Fruit fly (Drosophila melanogaster) whole organism, embryonic: Measurements from ENCODE around the gene CG15408.
A peak's percentile ranks its signal among the peaks of the same experiment; 100 is the strongest.

Experiments
- ATbp ChIP-seq: fragments of 200-800 bp; sonication (Bioruptor generic); optimal IDR thresholded peaks from 2 replicates; lab custom pipeline; 2017; ENCODE audit warnings: missing biosample characterization, mild to moderate bottlenecking, missing genetic modification characterization, missing genetic modification reagents
- Asciz ChIP-seq: fragments of 200-800 bp; sonication (Bioruptor generic); optimal IDR thresholded peaks from 2 replicates; lab custom pipeline; 2017; ENCODE audit warnings: missing biosample characterization, mild to moderate bottlenecking, missing genetic modification characterization, missing genetic modification reagents
- Atf6 ChIP-seq: fragments of 200-800 bp; sonication (Bioruptor generic); IDR thresholded peaks from 2 replicates; pipeline ENCODE4 v1.3.6; 2022; ENCODE audit warnings: missing biosample characterization, missing genetic modification characterization
- CG10654 ChIP-seq: fragments of 200-800 bp; sonication (Bioruptor generic); optimal IDR thresholded peaks from 2 replicates; lab custom pipeline; 2016; ENCODE audit warnings: missing biosample characterization, missing genetic modification characterization
- CG11247 ChIP-seq: fragments of 200-800 bp; sonication (Bioruptor generic); IDR thresholded peaks from 2 replicates; pipeline ENCODE4 v1.3.6; 2022; ENCODE audit warnings: missing biosample characterization, missing genetic modification characterization
- CG11504 ChIP-seq: fragments of 200-800 bp; sonication (Bioruptor generic); optimal IDR thresholded peaks from 3 replicates; lab custom pipeline; 2019; ENCODE audit warnings: missing biosample characterization, mild to moderate bottlenecking, missing genetic modification characterization, moderate library complexity
- CG11695 ChIP-seq: fragments of 200-800 bp; sonication (Bioruptor generic); IDR thresholded peaks from 3 replicates; pipeline ENCODE4 v1.3.6; 2022; ENCODE audit warnings: missing biosample characterization, missing genetic modification characterization
- CG14050 ChIP-seq: fragments of 200-800 bp; sonication (Bioruptor generic); IDR thresholded peaks from 3 replicates; pipeline ENCODE4 v1.3.6; 2022; ENCODE audit warnings: missing biosample characterization, missing genetic modification characterization
- CG14667 ChIP-seq: fragments of 200-800 bp; sonication (Bioruptor generic); IDR thresholded peaks from 2 replicates; pipeline ENCODE4 v1.3.6; 2022; ENCODE audit warnings: missing biosample characterization, missing genetic modification characterization
- CG15011 ChIP-seq: fragments of 200-800 bp; sonication (Bioruptor generic); optimal IDR thresholded peaks from 3 replicates; lab custom pipeline; 2018; ENCODE audit warnings: missing biosample characterization, mild to moderate bottlenecking, missing genetic modification characterization
- CG15601 ChIP-seq: fragments of 200-800 bp; sonication (Bioruptor generic); optimal IDR thresholded peaks from 3 replicates; lab custom pipeline; 2019; ENCODE audit warnings: missing biosample characterization, mild to moderate bottlenecking, missing genetic modification characterization, moderate library complexity
- CG17359 ChIP-seq: fragments of 200-800 bp; sonication (Bioruptor generic); optimal IDR thresholded peaks from 3 replicates; lab custom pipeline; 2018; ENCODE audit warnings: missing biosample characterization, mild to moderate bottlenecking, missing genetic modification characterization, moderate library complexity
- CG17802 ChIP-seq: fragments of 200-800 bp; sonication (Bioruptor generic); optimal IDR thresholded peaks from 2 replicates; lab custom pipeline; 2018; ENCODE audit warnings: missing biosample characterization, mild to moderate bottlenecking, missing genetic modification characterization, moderate library complexity
- CG2875 ChIP-seq: fragments of 200-800 bp; sonication (Bioruptor generic); optimal IDR thresholded peaks from 2 replicates; lab custom pipeline; 2017; ENCODE audit warnings: missing biosample characterization, mild to moderate bottlenecking, missing genetic modification characterization, missing genetic modification reagents
- CG3065 ChIP-seq: fragments of 200-800 bp; sonication (Bioruptor generic); optimal IDR thresholded peaks from 2 replicates; lab custom pipeline; 2016; ENCODE audit warnings: missing biosample characterization, missing genetic modification characterization
- CG32772 ChIP-seq: fragments of 200-800 bp; sonication (Bioruptor generic); IDR thresholded peaks from 2 replicates; pipeline ENCODE4 v1.3.6; 2022; ENCODE audit warnings: missing biosample characterization, missing genetic modification characterization
- CG34224 ChIP-seq: fragments of 200-800 bp; sonication (Bioruptor generic); IDR thresholded peaks from 3 replicates; pipeline ENCODE4 v1.3.6; 2022; ENCODE audit warnings: missing biosample characterization, missing genetic modification characterization; ENCODE audit not compliant: partially characterized antibody
- CG4404 ChIP-seq: fragments of 200-800 bp; sonication (Bioruptor generic); IDR thresholded peaks from 2 replicates; pipeline ENCODE4 v1.3.6; 2022; ENCODE audit warnings: missing biosample characterization, missing genetic modification characterization
- CG4707 ChIP-seq: fragments of 200-800 bp; sonication (Bioruptor generic); optimal IDR thresholded peaks from 2 replicates; lab custom pipeline; 2018; ENCODE audit warnings: missing biosample characterization, mild to moderate bottlenecking, missing genetic modification characterization, moderate library complexity
- CG6175 ChIP-seq: fragments of 200-800 bp; sonication (Bioruptor generic); IDR thresholded peaks from 3 replicates; pipeline ENCODE4 v1.3.6; 2022; ENCODE audit warnings: missing biosample characterization, missing genetic modification characterization
- CG6689 ChIP-seq: fragments of 200-800 bp; sonication (Bioruptor generic); IDR thresholded peaks from 2 replicates; pipeline ENCODE4 v1.3.6; 2022; ENCODE audit warnings: missing biosample characterization, missing genetic modification characterization
- CG8924 ChIP-seq: fragments of 200-800 bp; optimal IDR thresholded peaks from 3 replicates; lab custom pipeline; 2019; ENCODE audit warnings: missing biosample characterization, mild to moderate bottlenecking, missing genetic modification characterization, moderate library complexity
- CG9609 ChIP-seq: fragments of 200-800 bp; sonication (Bioruptor generic); optimal IDR thresholded peaks from 3 replicates; lab custom pipeline; 2016; ENCODE audit warnings: missing biosample characterization, missing genetic modification characterization
- CkIIα-i1 ChIP-seq: fragments of 200-800 bp; sonication (Bioruptor generic); IDR thresholded peaks from 2 replicates; pipeline ENCODE4 v1.3.6; 2022; ENCODE audit warnings: missing biosample characterization, missing genetic modification characterization
- Deaf1 ChIP-seq: fragments of 200-800 bp; optimal IDR thresholded peaks from 3 replicates; lab custom pipeline; 2019; ENCODE audit warnings: missing biosample characterization, mild to moderate bottlenecking, missing genetic modification characterization, moderate library complexity
- Doc3 ChIP-seq: fragments of 200-800 bp; sonication (Bioruptor generic); IDR thresholded peaks from 3 replicates; pipeline ENCODE4 v1.3.6; 2022; ENCODE audit warnings: missing biosample characterization, missing genetic modification characterization; ENCODE audit not compliant: partially characterized antibody
- Hmx ChIP-seq: fragments of 200-800 bp; sonication (Bioruptor generic); optimal IDR thresholded peaks from 2 replicates; lab custom pipeline; 2016; ENCODE audit warnings: missing biosample characterization, missing genetic modification characterization
- Hr3 ChIP-seq: fragments of 200-800 bp; sonication (Bioruptor generic); optimal IDR thresholded peaks from 3 replicates; lab custom pipeline; 2016; ENCODE audit warnings: missing biosample characterization, missing genetic modification characterization
- Hr78 ChIP-seq, 2 experiments: fragments of 200-800 bp in 1 of 2; fragments of >200 bp in 1 of 2; sonication (Bioruptor generic) in 1 of 2; optimal IDR thresholded peaks; 2 replicates each; lab custom pipeline; 2017 to 2019; ENCODE audit warnings: missing biosample characterization in 2 of 2, missing genetic modification characterization in 2 of 2, mild to moderate bottlenecking in 1 of 2, moderate library complexity in 1 of 2
- Nf-YC ChIP-seq: fragments of 200-800 bp; optimal IDR thresholded peaks from 3 replicates; lab custom pipeline; 2019; ENCODE audit warnings: missing biosample characterization, mild to moderate bottlenecking, missing genetic modification characterization, moderate library complexity
- Sin3A ChIP-seq: fragments of >200 bp; optimal IDR thresholded peaks from 2 replicates; lab custom pipeline; 2018
- Ssrp ChIP-seq: fragments of 200-800 bp; sonication (Bioruptor generic); optimal IDR thresholded peaks from 2 replicates; lab custom pipeline; 2018; ENCODE audit warnings: missing biosample characterization, mild to moderate bottlenecking, missing genetic modification characterization, moderate library complexity
- Trl ChIP-seq, 3 experiments: fragments of >200 bp in 2 of 3; fragments of 200-800 bp in 1 of 3; sonication (Bioruptor generic) in 1 of 3; optimal IDR thresholded peaks; 2 replicates in 1 of 3; 3 replicates in 2 of 3; lab custom pipeline; 2016 to 2017; ENCODE audit warnings: missing biosample characterization in 1 of 3, missing genetic modification characterization in 1 of 3
- croc ChIP-seq: fragments of 200-800 bp; sonication (Bioruptor generic); conservative IDR thresholded peaks from 3 replicates; pipeline ENCODE4 v1.3.6; 2022; ENCODE audit warnings: missing biosample characterization, missing genetic modification characterization
- emc ChIP-seq: fragments of 200-800 bp; sonication (Bioruptor generic); optimal IDR thresholded peaks from 2 replicates; lab custom pipeline; 2016; ENCODE audit warnings: missing biosample characterization, missing genetic modification characterization
- ewg ChIP-seq: fragments of 200-800 bp; sonication (Bioruptor generic); optimal IDR thresholded peaks from 3 replicates; lab custom pipeline; 2017; ENCODE audit warnings: mild to moderate bottlenecking, missing biosample characterization, missing genetic modification reagents, missing genetic modification characterization
- gem ChIP-seq: fragments of 200-800 bp; sonication (Bioruptor generic); optimal IDR thresholded peaks from 2 replicates; lab custom pipeline; 2019; ENCODE audit warnings: missing biosample characterization, mild to moderate bottlenecking, missing genetic modification characterization, moderate library complexity
- hb ChIP-seq: fragments of 200-800 bp; sonication (Bioruptor generic); IDR thresholded peaks from 3 replicates; pipeline ENCODE4 v1.3.6; 2022; ENCODE audit warnings: missing biosample characterization, missing genetic modification characterization; ENCODE audit not compliant: partially characterized antibody
- jumu ChIP-seq: fragments of 200-800 bp; sonication (Bioruptor generic); optimal IDR thresholded peaks from 3 replicates; lab custom pipeline; 2016; ENCODE audit warnings: missing biosample characterization, missing genetic modification characterization
- maf-S ChIP-seq: fragments of 200-800 bp; sonication (Bioruptor generic); optimal IDR thresholded peaks from 2 replicates; lab custom pipeline; 2016; ENCODE audit warnings: missing biosample characterization, missing genetic modification characterization
- org-1 ChIP-seq: fragments of 200-800 bp; sonication (Bioruptor generic); optimal IDR thresholded peaks from 2 replicates; lab custom pipeline; 2017; ENCODE audit warnings: missing biosample characterization, missing genetic modification characterization
- salm ChIP-seq: fragments of 200-800 bp; sonication (Bioruptor generic); optimal IDR thresholded peaks from 2 replicates; lab custom pipeline; 2018; ENCODE audit warnings: missing biosample characterization, mild to moderate bottlenecking, missing genetic modification characterization
- sim ChIP-seq: fragments of 200-800 bp; sonication (Bioruptor generic); IDR thresholded peaks from 2 replicates; pipeline ENCODE4 v1.3.6; 2022; ENCODE audit warnings: missing biosample characterization, missing genetic modification characterization
- sima ChIP-seq: fragments of 200-800 bp; sonication (Bioruptor generic); optimal IDR thresholded peaks from 2 replicates; lab custom pipeline; 2016; ENCODE audit warnings: missing biosample characterization, missing genetic modification characterization
- tna ChIP-seq: fragments of 200-800 bp; sonication (Bioruptor generic); IDR thresholded peaks from 2 replicates; pipeline ENCODE4 v1.3.6; 2022; ENCODE audit warnings: missing biosample characterization, missing genetic modification characterization; ENCODE audit not compliant: partially characterized antibody
- trem ChIP-seq: fragments of 200-800 bp; optimal IDR thresholded peaks from 3 replicates; lab custom pipeline; 2019; ENCODE audit warnings: missing biosample characterization, mild to moderate bottlenecking, missing genetic modification characterization, moderate library complexity
- tx ChIP-seq: fragments of 200-800 bp; sonication (Bioruptor generic); optimal IDR thresholded peaks from 2 replicates; lab custom pipeline; 2016; ENCODE audit warnings: missing biosample characterization, missing genetic modification characterization
- wek ChIP-seq: fragments of 200-800 bp; sonication (Bioruptor generic); optimal IDR thresholded peaks from 3 replicates; lab custom pipeline; 2018; ENCODE audit warnings: missing biosample characterization, mild to moderate bottlenecking, missing genetic modification characterization, moderate library complexity
- zfh1 ChIP-seq: fragments of 200-800 bp; sonication (Bioruptor generic); IDR thresholded peaks from 3 replicates; pipeline ENCODE4 v1.3.6; 2022; ENCODE audit warnings: missing biosample characterization, missing genetic modification characterization

The CG15408 gene

dm6 chr2L:3338566-3339215 lies 6.1 kb downstream of the CG15408 start (continued):
- TF ChIP-seq CG17802 (tag; lab: Kevin White, UChicago): peak; percentile 78
- no peak for TF ChIP-seq CG15011 (GFP tag; lab: Kevin White, UChicago)
- TF ChIP-seq Hr3 (GFP tag; lab: Kevin White, UChicago): peak; percentile 87
- TF ChIP-seq CG6175: no peak
- TF ChIP-seq croc (GFP tag; lab: Robert Waterston, UW): peak; percentile 91
- TF ChIP-seq CG15601 (tag; lab: Kevin White, UChicago): peak; percentile 74
- TF ChIP-seq gem (tag; lab: Kevin White, UChicago): peak; percentile 91
- peak; percentile 72 for TF ChIP-seq CG14667 (GFP tag; lab: Robert Waterston, UW)
- TF ChIP-seq Sin3A (lab: Kevin White, UChicago): no peak
- peak; percentile 78 for TF ChIP-seq Ssrp
- TF ChIP-seq CG11247: peak; percentile 62
- TF ChIP-seq CG4707 (GFP tag; lab: Kevin White, UChicago): peak; percentile 32
- TF ChIP-seq emc (GFP tag; lab: Kevin White, UChicago): no peak
- peak; percentile 91 for TF ChIP-seq CG32772 (GFP tag; lab: Robert Waterston, UW)
- TF ChIP-seq hb (GFP tag; lab: Robert Waterston, UW): no peak
- TF ChIP-seq CG3065 (GFP tag; lab: Kevin White, UChicago): peak; percentile 61
- TF ChIP-seq CG10654 (GFP tag; lab: Kevin White, UChicago): peak; percentile 80
- TF ChIP-seq sim (GFP tag; lab: Robert Waterston, UW): peak; percentile 68
- TF ChIP-seq CG4404 (GFP tag; lab: Robert Waterston, UW): peak; percentile 52
- TF ChIP-seq CG11504 (tag; lab: Kevin White, UChicago): no peak
- no peak for TF ChIP-seq CG34224 (GFP tag; lab: Robert Waterston, UW)
- peak; percentile 35 for TF ChIP-seq sima
- TF ChIP-seq maf-S (GFP tag; lab: Kevin White, UChicago): peak; percentile 52
- TF ChIP-seq CG17359 (tag; lab: Kevin White, UChicago): peak; percentile 80
- TF ChIP-seq CG6689 (GFP tag; lab: Robert Waterston, UW): peak; percentile 85
- no peak for TF ChIP-seq Nf-YC (tag; lab: Kevin White, UChicago)
- TF ChIP-seq ewg (GFP tag; lab: Kevin White, UChicago): peak; percentile 89
- TF ChIP-seq CG9609 (GFP tag; lab: Kevin White, UChicago): peak; percentile 87
- peak; percentile 18; the same call in 1 of the 3 replicates for TF ChIP-seq CG14050 (GFP tag; lab: Robert Waterston, UW)
- TF ChIP-seq Hmx (GFP tag; lab: Kevin White, UChicago): no peak
- TF ChIP-seq CG8924: peak; percentile 85
- TF ChIP-seq tx: peak; percentile 74
- peak; percentile 57; the same call in 1 of the 3 replicates for TF ChIP-seq CG11695 (GFP tag; lab: Robert Waterston, UW)
- TF ChIP-seq Trl (optimal IDR thresholded peaks at IDR 0.05; lab: Kevin White, UChicago): peak in 1 of 2 experiments; percentile 1
- peak; percentile 83 for TF ChIP-seq Trl (GFP tag; optimal IDR thresholded peaks at IDR 0.05; lab: Kevin White, UChicago)
- no peak for TF ChIP-seq wek (GFP tag; lab: Kevin White, UChicago)
- TF ChIP-seq Asciz (GFP tag; lab: Kevin White, UChicago): peak; percentile 77
- no peak for TF ChIP-seq Atf6 (GFP tag; lab: Robert Waterston, UW)
- TF ChIP-seq zfh1: peak; percentile 87
- peak; percentile 73 for TF ChIP-seq org-1 (GFP tag; lab: Kevin White, UChicago)
- no peak for TF ChIP-seq Deaf1 (tag; lab: Kevin White, UChicago)
- no peak for TF ChIP-seq salm (tag; lab: Kevin White, UChicago)
- TF ChIP-seq CkIIα-i1 (GFP tag; lab: Robert Waterston, UW): no peak
- no peak for TF ChIP-seq Doc3
- TF ChIP-seq Hr78 (GFP tag; optimal IDR thresholded peaks at IDR 0.05; lab: Kevin White, UChicago): no peak
- TF ChIP-seq trem (tag; lab: Kevin White, UChicago): peak; percentile 85
- TF ChIP-seq CG2875 (GFP tag; lab: Kevin White, UChicago): peak; percentile 85
- TF ChIP-seq ATbp: peak; percentile 91
- no peak for TF ChIP-seq tna (GFP tag; lab: Robert Waterston, UW)
- peak; percentile 88 for TF ChIP-seq jumu (GFP tag; lab: Kevin White, UChicago)
